Worm (Caenorhabditis elegans): ENCODE results near the gene C26B9.6.

- TF ChIP-seq him-1 (tag; optimal IDR thresholded peaks at IDR 0.05) (no peak), W03F9.2 (tag; optimal IDR thresholded peaks at IDR 0.05) (no peak), dao-5 (tag; optimal IDR thresholded peaks at IDR 0.05) (no peak)
Measured at ce11 chrX:5346303-5346702, 11.0 kb upstream of the C26B9.6 start.

All from whole organism, L4/young adult.